Fruit fly (Drosophila melanogaster): ENCODE data around the gene CG13984.

CG13984 gene

dm6 chr2L:6338367-6338975 lies 29.9 kb downstream of the CG13984 start, which contains the start of the genes Pez and Cpr (continued):
- TF ChIP-seq CG34406 (GFP tag; optimal IDR thresholded peaks at IDR 0.05) (no peak), esn (GFP tag; optimal IDR thresholded peaks at IDR 0.05) (peak; percentile 25), Lpt (GFP tag; optimal IDR thresholded peaks at IDR 0.05) (no peak), salr (GFP tag; optimal IDR thresholded peaks at IDR 0.05) (no peak), CG6808 (GFP tag; optimal IDR thresholded peaks at IDR 0.05) (no peak), CG3032 (tag; optimal IDR thresholded peaks at IDR 0.05) (no peak), CG9139 (GFP tag; optimal IDR thresholded peaks at IDR 0.05) (no peak), fkh (GFP tag; optimal IDR thresholded peaks at IDR 0.05) (no peak), CG15336 (GFP tag; IDR thresholded peaks at IDR 0.05) (0 out of 2 replicates have a peak, but pooled peaks have one; percentile 6), Eip78C (GFP tag) (peak; percentile 47), CG6854 (GFP tag; optimal IDR thresholded peaks at IDR 0.05) (no peak), achi (GFP tag; optimal IDR thresholded peaks at IDR 0.05) (no peak), Sox14 (GFP tag; optimal IDR thresholded peaks at IDR 0.05) (peak; percentile 28)

DNA sequence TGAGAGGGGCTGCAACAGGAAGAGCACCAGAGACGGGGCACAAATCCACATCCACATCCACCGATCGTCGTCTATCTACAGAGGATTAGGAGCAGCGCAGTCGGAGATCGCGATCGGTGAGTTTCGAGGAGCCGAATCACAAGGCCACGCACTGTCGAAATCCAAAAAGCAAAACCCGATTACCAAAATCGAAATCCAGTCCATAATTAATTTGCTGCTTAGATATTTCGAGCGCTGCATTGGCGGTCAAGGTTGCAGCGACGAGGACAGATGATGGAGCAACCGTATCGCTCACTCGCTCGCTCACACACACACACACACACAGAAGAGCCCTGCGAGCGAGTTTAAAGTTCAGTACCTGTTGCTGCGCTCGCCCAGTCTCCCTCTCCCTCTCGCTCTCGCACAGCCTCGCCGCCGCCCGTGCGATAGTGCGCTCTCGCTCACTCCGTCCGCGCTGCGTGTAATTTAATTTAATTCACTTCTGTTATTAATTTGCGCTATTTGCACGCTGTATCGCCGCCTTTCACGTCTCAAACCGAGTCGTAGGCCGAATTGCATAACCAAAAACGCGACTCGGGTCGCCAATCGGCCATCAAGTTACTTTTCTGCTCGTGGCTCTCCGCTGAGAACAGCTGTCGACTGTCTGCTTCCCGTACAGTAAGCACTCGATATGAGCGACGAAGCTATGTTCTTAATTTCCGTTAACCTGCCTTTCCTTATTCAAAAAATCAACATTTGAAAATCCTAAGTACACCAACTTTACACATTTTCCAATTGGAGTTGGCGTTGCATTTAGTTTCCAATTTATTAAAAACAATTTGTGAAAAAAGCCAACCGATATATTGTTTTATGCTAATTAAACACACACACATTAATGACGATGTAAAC lies 30.6 kb downstream of the CG13984 start:
- TF ChIP-seq CG8632 (GFP tag; optimal IDR thresholded peaks at IDR 0.05) = peak; percentile 6
- TF ChIP-seq CG3032 (tag; optimal IDR thresholded peaks at IDR 0.05) = peak; percentile 1
- TF ChIP-seq Sox102F (GFP tag; optimal IDR thresholded peaks at IDR 0.05) = peak; percentile 23
- peak; percentile 74 for TF ChIP-seq vri (GFP tag; optimal IDR thresholded peaks at IDR 0.05)
- TF ChIP-seq CG9139 (GFP tag; optimal IDR thresholded peaks at IDR 0.05) = peak; percentile 67
- peak; percentile 28 for TF ChIP-seq CG1621 (tag; optimal IDR thresholded peaks at IDR 0.05)
- no peak for TF ChIP-seq Hr38 (GFP tag; optimal IDR thresholded peaks at IDR 0.05)
- no peak for TF ChIP-seq salr (GFP tag; optimal IDR thresholded peaks at IDR 0.05)
- no peak for TF ChIP-seq Smox (GFP tag; optimal IDR thresholded peaks at IDR 0.05)
- peak; percentile 26 for TF ChIP-seq CG6792 (GFP tag; optimal IDR thresholded peaks at IDR 0.05)
- TF ChIP-seq eg (GFP tag; IDR thresholded peaks at IDR 0.05) = peak; percentile 40; the same call in 2 of the 3 replicates
- peak; percentile 54 for TF ChIP-seq lz (GFP tag; optimal IDR thresholded peaks at IDR 0.05)
- peak; percentile 28 for TF ChIP-seq spab (GFP tag; optimal IDR thresholded peaks at IDR 0.05)
- TF ChIP-seq Met (GFP tag; optimal IDR thresholded peaks at IDR 0.05) = peak; percentile 37
- TF ChIP-seq CG16779 (tag; optimal IDR thresholded peaks at IDR 0.05) = peak; percentile 19
- TF ChIP-seq esn (GFP tag; optimal IDR thresholded peaks at IDR 0.05) = peak; percentile 57
- TF ChIP-seq CG6276 (GFP tag; optimal IDR thresholded peaks at IDR 0.05) = peak; percentile 55
- peak; percentile 14 for TF ChIP-seq Sox14 (GFP tag; optimal IDR thresholded peaks at IDR 0.05)
- no peak for TF ChIP-seq CG7368 (GFP tag; optimal IDR thresholded peaks at IDR 0.05)
- TF ChIP-seq ss (GFP tag; optimal IDR thresholded peaks at IDR 0.05) = peak; percentile 84 to 88
- peak; percentile 49 for TF ChIP-seq cyc (GFP tag; optimal IDR thresholded peaks at IDR 0.05)
- TF ChIP-seq topi (GFP tag; optimal IDR thresholded peaks at IDR 0.05) = peak; percentile 34
- TF ChIP-seq svp (GFP tag) = peak; percentile 95
- TF ChIP-seq Eip78C (GFP tag) = peak; percentile 81
- TF ChIP-seq fd59A (GFP tag; optimal IDR thresholded peaks at IDR 0.05) = no peak
- TF ChIP-seq Eip93F (GFP tag; optimal IDR thresholded peaks at IDR 0.05) = no peak
- TF ChIP-seq Blimp-1 (GFP tag; optimal IDR thresholded peaks at IDR 0.05) = peak; percentile 17
- peak; percentile 38 for TF ChIP-seq CG31627 (GFP tag; optimal IDR thresholded peaks at IDR 0.05)
- no peak for TF ChIP-seq CG11762 (GFP tag; optimal IDR thresholded peaks at IDR 0.05; ENCODE audit: insufficient read depth)
- TF ChIP-seq CG8319 (GFP tag; optimal IDR thresholded peaks at IDR 0.05) = no peak
- peak; percentile 37; the same call in 1 of the 3 replicates for TF ChIP-seq CG6163 (GFP tag; IDR thresholded peaks at IDR 0.05)
- TF ChIP-seq CG32006 (GFP tag; optimal IDR thresholded peaks at IDR 0.05) = no peak
- TF ChIP-seq dac (GFP tag; optimal IDR thresholded peaks at IDR 0.05) = peak; percentile 18
- peak; percentile 27 for TF ChIP-seq CG10669 (GFP tag; optimal IDR thresholded peaks at IDR 0.05)
- TF ChIP-seq Sox15 (GFP tag; optimal IDR thresholded peaks at IDR 0.05) = peak; percentile 2
- peak; percentile 6 for TF ChIP-seq achi (GFP tag; optimal IDR thresholded peaks at IDR 0.05)
- peak; percentile 57 for TF ChIP-seq CG8119 (GFP tag; IDR thresholded peaks at IDR 0.05)
- TF ChIP-seq Gug (GFP tag; IDR thresholded peaks at IDR 0.05) = peak; percentile 13; the same call in 1 of the 2 replicates
- peak; percentile 74 for TF ChIP-seq CG6808 (GFP tag; optimal IDR thresholded peaks at IDR 0.05)
- TF ChIP-seq fkh (GFP tag; optimal IDR thresholded peaks at IDR 0.05) = peak; percentile 0
- TF ChIP-seq Hr39 (GFP tag; optimal IDR thresholded peaks at IDR 0.05) = peak; percentile 27

Data from whole organism, prepupa.